Worm (Caenorhabditis elegans) whole organism, late embryonic: ENCODE data around the gene ZK637.12.

Experiments used
- F13H6.1 ChIP-seq: sonication (generic microtip); optimal IDR thresholded peaks from 2 replicates; lab custom pipeline; 2016; ENCODE audit warnings: missing genetic modification characterization, missing compliant biosample characterization
- ahr-1 ChIP-seq: sonication (generic microtip); optimal IDR thresholded peaks from 2 replicates; lab custom pipeline; 2016; ENCODE audit warnings: missing genetic modification characterization, missing compliant biosample characterization
- ama-1 ChIP-seq: fragments of 150-350 bp; optimal IDR thresholded peaks from 2 replicates; lab custom pipeline; 2014
- ceh-31 ChIP-seq: sonication (generic microtip); optimal IDR thresholded peaks from 2 replicates; lab custom pipeline; 2016; ENCODE audit warnings: missing genetic modification characterization, missing compliant biosample characterization
- ceh-48 ChIP-seq: sonication (generic microtip); optimal IDR thresholded peaks from 2 replicates; lab custom pipeline; 2016; ENCODE audit warnings: missing genetic modification characterization, inconsistent platforms, missing compliant biosample characterization
- dve-1 ChIP-seq: sonication (generic microtip); optimal IDR thresholded peaks from 2 replicates; lab custom pipeline; 2017; ENCODE audit warnings: antibody characterized with exemption, mild to moderate bottlenecking, missing genetic modification characterization, missing compliant biosample characterization
- nfya-1 ChIP-seq: sonication (generic microtip); optimal IDR thresholded peaks from 2 replicates; lab custom pipeline; 2017; ENCODE audit warnings: missing genetic modification characterization, mild to moderate bottlenecking, missing compliant biosample characterization, antibody characterized with exemption, moderate library complexity

DNA sequence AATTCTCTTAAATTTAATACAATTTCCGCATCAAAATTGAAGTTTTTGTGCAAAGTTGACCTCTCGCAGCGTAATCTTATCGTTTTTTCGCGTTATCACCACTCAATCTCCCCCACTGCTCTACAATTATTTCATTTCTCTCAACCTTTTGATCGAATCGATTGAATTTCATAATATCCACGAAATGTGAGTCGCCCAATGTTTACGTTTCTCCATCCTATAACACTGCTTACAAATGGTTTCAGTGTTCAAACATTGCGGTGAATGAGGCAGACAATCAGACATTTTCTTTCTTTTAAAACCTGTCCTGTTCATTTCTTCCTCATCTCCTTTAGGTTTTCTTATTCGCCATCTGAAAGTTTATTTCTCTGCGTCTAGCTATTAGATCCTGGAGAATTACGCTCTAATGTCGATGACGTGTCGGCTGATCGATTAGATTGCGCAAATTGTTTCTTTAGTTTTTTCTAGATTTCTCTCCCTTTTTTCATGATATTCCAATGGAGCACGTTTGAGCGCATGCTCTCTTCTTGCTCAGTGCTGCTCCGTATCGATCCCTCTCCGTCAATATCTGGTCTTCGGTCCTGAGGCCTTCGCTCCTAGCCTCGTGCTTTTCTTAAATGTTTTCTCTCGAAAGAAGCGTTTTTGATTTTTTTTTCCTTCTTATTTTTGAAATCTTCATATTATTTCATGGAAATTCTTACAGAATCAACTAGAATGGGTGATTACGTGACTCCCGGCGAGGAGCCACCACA lies 18.9 kb upstream of the ZK637.12 start, which contains the start of gene unc-32:
- TF ChIP-seq F13H6.1, result no peak
- TF ChIP-seq ama-1 (lab: Kevin White, UChicago), result no peak
- TF ChIP-seq ceh-48, result peak; percentile 94
- peak; percentile 65 for TF ChIP-seq ceh-31 (tag; lab: Kevin White, UChicago)
- no peak for TF ChIP-seq dve-1 (tag; lab: Kevin White, UChicago)
- TF ChIP-seq nfya-1, result peak; percentile 42
- no peak for TF ChIP-seq ahr-1 (tag; lab: Kevin White, UChicago)
